Worm (Caenorhabditis elegans) whole organism, L4/young adult: ENCODE data around the gene efl-1.

Experiments used
- W03F9.2 ChIP-seq: fragments of 150-350 bp; optimal IDR thresholded peaks from 2 replicates; lab custom pipeline; 2014; ENCODE audit warnings: missing biosample characterization, missing genetic modification characterization
- dao-5 ChIP-seq: sonication (generic microtip); optimal IDR thresholded peaks from 2 replicates; lab custom pipeline; 2016; ENCODE audit warnings: missing genotype, missing genetic modification characterization, moderate library complexity, missing compliant biosample characterization
- him-1 ChIP-seq: sonication (generic microtip); optimal IDR thresholded peaks from 2 replicates; lab custom pipeline; 2016; ENCODE audit warnings: missing genotype, missing genetic modification reagents, missing genetic modification characterization, missing compliant biosample characterization

Gene efl-1

DNA sequence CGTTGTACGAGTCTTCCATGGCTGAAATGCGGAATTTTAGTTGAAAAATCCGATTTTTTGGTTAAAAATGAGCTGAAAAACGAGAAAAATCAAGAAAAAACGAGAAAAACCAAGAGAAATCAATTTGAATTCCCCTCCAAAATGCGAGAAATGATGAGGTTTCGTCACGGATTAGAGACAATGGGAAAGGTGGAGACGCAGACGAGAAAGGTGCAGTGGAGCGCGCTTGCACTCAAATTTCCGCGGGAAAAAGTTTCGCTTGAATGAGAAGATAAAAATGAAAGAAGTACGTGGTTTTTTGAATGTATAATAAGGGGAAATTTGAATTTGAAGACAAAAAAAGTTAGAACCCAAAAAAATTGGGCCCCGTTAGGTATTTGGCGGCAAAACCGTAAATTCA, at the start of gene efl-1:
efl-1 (minus strand) TSS at position 21 of the 400 bp plus-strand sequence.
- TF ChIP-seq dao-5 (tag; lab: Kevin White, UChicago), result no peak
- peak; percentile 86 for TF ChIP-seq W03F9.2 (tag; lab: Kevin White, UChicago)
- no peak for TF ChIP-seq him-1

DNA sequence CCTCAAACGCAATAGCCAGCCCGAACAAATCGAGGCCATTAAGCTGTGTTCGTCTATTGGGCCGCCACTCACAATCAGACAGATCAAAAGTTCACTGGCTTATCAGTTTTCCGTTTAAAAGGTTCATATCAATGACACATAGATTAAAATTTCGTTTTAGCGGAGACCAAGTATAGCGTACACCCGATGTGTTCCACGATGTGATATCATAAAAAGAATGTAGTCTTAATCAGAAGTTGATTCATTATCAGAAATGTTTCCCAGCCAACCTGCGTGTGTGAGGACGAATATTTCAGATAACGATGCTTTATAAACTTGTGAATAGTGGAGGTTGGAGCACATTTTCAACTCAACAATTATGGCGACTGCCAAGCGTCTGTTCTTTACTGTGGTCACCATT, 48.6 kb upstream of the efl-1 start, which contains the start of gene clc-13:
clc-13 (plus strand) TSS at position 359 of the 400 bp plus-strand sequence.
- TF ChIP-seq W03F9.2 (tag; lab: Kevin White, UChicago) (no peak), dao-5 (tag; lab: Kevin White, UChicago) (no peak), him-1 (no peak)

- TF ChIP-seq him-1 (no peak), dao-5 (tag; lab: Kevin White, UChicago) (no peak), W03F9.2 (tag; lab: Kevin White, UChicago) (no peak)
Measured at ce11 chrV:17013232-17013631, 47.8 kb upstream of the efl-1 start, which contains the start of gene clec-241. clec-241 (minus strand) TSS chrV:17013332.

DNA sequence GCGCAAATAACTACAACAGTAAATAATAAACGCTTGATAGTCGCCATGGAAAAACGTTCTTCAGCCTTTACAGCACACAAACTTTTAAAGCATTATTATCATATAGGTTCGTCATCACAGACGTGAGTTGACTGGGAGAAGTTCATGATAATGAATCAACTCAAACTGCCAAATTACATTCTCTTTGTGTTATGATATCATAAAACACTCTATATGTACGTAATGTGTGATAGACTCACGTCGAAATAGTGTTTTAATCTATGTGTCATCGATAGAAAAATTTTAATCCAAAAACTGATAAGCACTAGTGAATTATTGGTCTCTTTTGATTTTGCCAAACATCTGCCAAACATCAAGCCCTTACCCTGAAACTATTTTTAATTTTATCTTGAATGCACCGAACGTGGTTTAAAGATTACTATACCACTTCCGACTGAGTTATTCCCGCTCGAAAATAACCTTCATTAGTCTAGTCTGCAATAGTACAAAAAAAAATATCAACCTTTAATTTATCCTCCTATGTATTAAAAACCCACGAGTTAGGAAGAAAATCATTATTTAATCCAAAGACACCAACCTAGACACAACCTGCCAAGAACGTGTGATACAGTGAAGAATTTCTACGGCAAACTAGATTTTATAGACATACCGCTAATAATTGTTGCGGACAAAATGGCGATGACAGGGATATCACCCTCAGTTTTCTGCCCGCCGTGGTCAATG, 44.0 kb upstream of the efl-1 start, which contains the start of the genes clc-12 and clec-240:
clc-12 (minus strand) TSS at position 47 of the 723 bp plus-strand sequence.
clec-240 (plus strand) TSS at position 673 of the 723 bp plus-strand sequence.
- no peak for TF ChIP-seq W03F9.2 (tag; lab: Kevin White, UChicago)
- no peak for TF ChIP-seq him-1
- TF ChIP-seq dao-5 (tag; lab: Kevin White, UChicago), result no peak

ce11 chrV:17008302-17008701, 42.8 kb upstream of the efl-1 start, which contains the start of gene sri-69:
sri-69 (minus strand) TSS chrV:17008402.
- TF ChIP-seq W03F9.2 (tag; lab: Kevin White, UChicago) (no peak), dao-5 (tag; lab: Kevin White, UChicago) (no peak), him-1 (no peak)

DNA sequence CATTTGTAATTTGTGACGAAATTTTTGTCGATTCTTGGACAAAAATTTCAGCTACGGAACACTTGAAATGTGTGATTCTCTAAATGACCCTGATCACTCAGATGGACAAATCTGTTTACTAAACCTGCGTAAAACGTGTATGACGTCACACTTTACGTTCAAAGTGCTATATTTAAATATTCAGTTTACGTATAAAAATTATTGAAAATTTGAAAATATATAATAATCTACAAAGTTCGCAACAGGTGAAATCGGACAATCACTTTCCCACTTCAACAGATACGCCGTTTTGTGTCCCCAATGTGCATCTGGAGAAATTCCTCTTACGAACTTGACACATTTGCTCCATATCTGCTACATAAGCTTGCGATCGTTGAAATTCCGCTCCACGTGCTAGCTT, 39.7 kb upstream of the efl-1 start, which contains the start of gene srh-131:
srh-131 (plus strand) TSS at position 301 of the 400 bp plus-strand sequence.
- no peak for TF ChIP-seq him-1
- TF ChIP-seq dao-5 (tag; lab: Kevin White, UChicago), result no peak
- no peak for TF ChIP-seq W03F9.2 (tag; lab: Kevin White, UChicago)

ce11 chrV:17001167-17001566, 35.7 kb upstream of the efl-1 start, which contains the start of gene sri-9:
sri-9 (plus strand) TSS chrV:17001467.
- TF ChIP-seq dao-5 (tag; lab: Kevin White, UChicago), result no peak
- TF ChIP-seq him-1, result no peak
- no peak for TF ChIP-seq W03F9.2 (tag; lab: Kevin White, UChicago)

- TF ChIP-seq dao-5 (tag; lab: Kevin White, UChicago) (no peak), W03F9.2 (tag; lab: Kevin White, UChicago) (no peak), him-1 (no peak)
Measured at ce11 chrV:17000635-17001034, 35.2 kb upstream of the efl-1 start.

DNA sequence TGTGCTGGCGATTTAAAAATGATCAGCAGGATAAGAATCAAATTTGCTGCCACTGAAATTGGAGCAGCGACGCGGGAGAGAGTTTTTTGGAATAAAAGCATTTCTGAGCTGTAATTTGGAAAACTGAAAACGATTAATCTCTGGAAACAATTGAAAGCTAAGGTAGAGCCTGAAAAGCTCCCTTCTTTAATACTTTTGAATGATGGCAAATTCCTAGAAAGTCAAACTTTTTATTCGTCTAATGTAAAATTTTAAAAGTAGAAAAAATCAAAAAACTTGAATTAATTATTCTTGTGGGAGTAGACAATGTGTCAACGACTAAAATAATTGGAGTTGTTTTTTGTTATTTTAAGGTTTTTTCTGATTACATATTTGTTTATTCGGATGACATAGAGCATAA, 34.7 kb upstream of the efl-1 start, which contains the start of gene str-217:
str-217 (minus strand) TSS at position 101 of the 400 bp plus-strand sequence.
- TF ChIP-seq him-1 (no peak), dao-5 (tag; lab: Kevin White, UChicago) (no peak)

DNA sequence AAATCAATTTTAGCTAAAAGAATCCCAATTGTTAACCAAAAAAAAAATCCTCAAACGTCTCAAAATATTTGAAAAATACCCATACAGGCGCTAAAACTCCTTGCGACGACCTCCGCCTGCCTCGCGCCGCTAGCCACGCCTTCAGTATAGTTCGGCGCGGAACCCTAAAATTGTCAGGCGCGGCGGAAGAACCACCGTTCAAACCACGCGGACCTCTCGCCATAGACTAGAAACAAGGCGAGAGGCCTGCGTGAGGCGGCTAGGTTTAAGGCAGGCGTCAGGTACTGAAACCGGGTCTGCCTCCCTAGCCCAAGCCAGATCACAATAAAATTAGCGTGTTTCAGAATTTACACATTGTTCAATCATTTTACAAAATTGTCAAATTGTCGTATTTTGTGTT, 26.9 kb upstream of the efl-1 start:
- TF ChIP-seq him-1, result no peak
- no peak for TF ChIP-seq dao-5 (tag; lab: Kevin White, UChicago)
- no peak for TF ChIP-seq W03F9.2 (tag; lab: Kevin White, UChicago)

DNA sequence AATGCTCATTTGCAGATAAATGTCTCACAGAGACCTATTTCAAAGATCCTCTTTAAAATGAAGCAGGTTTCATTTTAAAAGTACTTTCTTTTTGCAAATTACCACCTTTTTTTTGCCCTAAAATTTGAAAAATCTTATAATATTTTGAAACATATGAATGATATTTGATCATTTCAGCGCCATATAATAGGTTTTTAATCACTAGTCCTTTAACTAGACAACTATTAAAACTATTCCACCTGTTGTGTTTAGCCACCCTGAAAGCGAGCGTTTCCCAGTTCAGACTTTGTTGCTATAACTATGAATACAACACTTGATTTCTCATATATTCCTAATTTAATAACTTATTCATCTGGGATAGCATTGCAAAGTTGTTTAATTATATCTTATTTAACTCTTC, 26.3 kb upstream of the efl-1 start, which contains the start of gene srz-95:
srz-95 (plus strand) TSS at position 301 of the 400 bp plus-strand sequence.
- TF ChIP-seq him-1 (no peak), dao-5 (tag; lab: Kevin White, UChicago) (no peak), W03F9.2 (tag; lab: Kevin White, UChicago) (no peak)

- TF ChIP-seq dao-5 (tag; lab: Kevin White, UChicago) (no peak), W03F9.2 (tag; lab: Kevin White, UChicago) (no peak), him-1 (no peak)
Measured at ce11 chrV:16988614-16989013, 23.1 kb upstream of the efl-1 start, which contains the start of gene Y102A5C.27. Y102A5C.27 (minus strand) TSS chrV:16988714.

ce11 chrV:16987783-16988182, 22.3 kb upstream of the efl-1 start:
- no peak for TF ChIP-seq dao-5 (tag; lab: Kevin White, UChicago)
- TF ChIP-seq W03F9.2 (tag; lab: Kevin White, UChicago), result no peak
- TF ChIP-seq him-1, result no peak

- no peak for TF ChIP-seq dao-5 (tag; lab: Kevin White, UChicago)
- TF ChIP-seq him-1, result no peak
- no peak for TF ChIP-seq W03F9.2 (tag; lab: Kevin White, UChicago)
Measured at ce11 chrV:16987035-16987434, 21.6 kb upstream of the efl-1 start, which contains the start of gene Y102A5C.40. Y102A5C.40 (minus strand) TSS chrV:16987135.
